Worm (Caenorhabditis elegans): ENCODE data around the gene nhr-249.

Gene nhr-249

DNA sequence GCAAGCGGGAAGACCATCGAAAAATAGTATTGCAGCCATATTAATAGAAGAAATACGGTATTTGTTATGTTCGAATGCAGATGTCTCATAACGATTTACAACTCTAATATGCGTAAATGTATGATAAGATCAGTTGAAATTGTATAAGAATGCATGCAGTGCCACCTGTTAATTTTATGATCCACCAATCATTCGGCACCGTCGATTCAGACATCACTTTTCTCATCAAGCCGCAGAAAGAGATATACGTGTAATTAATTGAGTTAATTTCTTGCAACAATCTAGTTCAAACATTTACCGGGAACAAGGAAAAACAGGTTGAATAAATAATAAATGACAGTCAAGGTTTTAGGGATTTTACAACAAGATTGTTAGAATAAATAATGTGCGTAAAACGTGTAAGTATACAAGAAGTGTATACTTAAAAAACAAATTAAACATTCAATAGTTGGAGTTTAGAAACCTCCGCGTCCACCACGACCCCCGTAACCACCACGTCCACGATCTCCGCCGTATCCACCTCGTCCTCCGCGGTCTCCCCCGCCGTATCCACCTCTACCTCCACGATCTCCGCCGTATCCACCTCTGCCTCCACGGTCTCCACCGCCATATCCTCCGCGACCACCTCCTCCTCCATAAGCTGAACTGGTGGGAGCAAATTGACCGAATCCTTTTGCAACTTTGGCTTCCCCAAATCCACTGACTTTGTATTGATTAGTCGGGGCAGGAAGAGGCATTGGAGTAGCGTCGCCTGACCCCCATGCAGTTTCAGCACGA is 2.0 kb upstream of the nhr-249 start (continued):
- TF ChIP-seq mdl-1 (tag; optimal IDR thresholded peaks at IDR 0.05) (no peak), nhr-10 (tag; optimal IDR thresholded peaks at IDR 0.05) (no peak), hmg-1.1 (GFP tag; IDR thresholded peaks at IDR 0.05) (no peak), egl-27 (tag; optimal IDR thresholded peaks at IDR 0.05) (no peak), arid-1 (GFP tag; conservative IDR thresholded peaks at IDR 0.05) (peak; percentile 56; the same call in 1 of the 2 replicates), spr-1 (tag; optimal IDR thresholded peaks at IDR 0.05) (no peak), ceh-28 (tag; optimal IDR thresholded peaks at IDR 0.05) (no peak), lin-15B (tag; optimal IDR thresholded peaks at IDR 0.05) (no peak), zip-2 (tag; optimal IDR thresholded peaks at IDR 0.05) (no peak), saeg-2 (GFP tag; IDR thresholded peaks at IDR 0.05) (no peak), nhr-102 (tag; optimal IDR thresholded peaks at IDR 0.05) (no peak), dmd-6 (GFP tag; IDR thresholded peaks at IDR 0.05) (no peak), ztf-11 (tag; optimal IDR thresholded peaks at IDR 0.05) (no peak), F10B5.3 (tag; optimal IDR thresholded peaks at IDR 0.05) (no peak)

DNA sequence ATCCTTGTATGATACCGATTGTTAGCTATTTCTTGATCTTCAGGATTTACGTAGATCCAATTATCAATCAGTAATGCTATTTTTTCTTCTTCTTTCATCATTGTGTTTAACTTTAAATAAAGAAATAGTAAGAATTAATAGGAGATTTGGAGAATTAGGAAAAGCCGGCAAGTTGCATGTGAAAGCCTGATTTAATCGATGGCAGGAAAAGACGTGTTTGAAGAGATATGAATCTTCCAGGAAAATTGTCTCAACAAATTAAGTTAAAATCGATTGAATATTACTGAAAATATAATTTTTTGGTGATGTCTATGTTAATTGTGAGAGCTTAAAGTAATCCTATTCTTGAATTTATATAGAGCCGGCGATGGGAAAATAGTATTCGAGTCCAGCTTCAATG is 1.1 kb downstream of the nhr-249 start, which contains the start of gene ZK381.62:
Gene ZK381.62, minus strand, starts transcription at position 101 of the 400 bp plus-strand sequence.
- TF ChIP-seq aha-1 (tag) (peak; percentile 33), Y48G9A.11 (GFP tag; IDR thresholded peaks at IDR 0.05) (no peak), nhr-77 (tag; optimal IDR thresholded peaks at IDR 0.05) (no peak), mdl-1 (tag; optimal IDR thresholded peaks at IDR 0.05) (no peak)

DNA sequence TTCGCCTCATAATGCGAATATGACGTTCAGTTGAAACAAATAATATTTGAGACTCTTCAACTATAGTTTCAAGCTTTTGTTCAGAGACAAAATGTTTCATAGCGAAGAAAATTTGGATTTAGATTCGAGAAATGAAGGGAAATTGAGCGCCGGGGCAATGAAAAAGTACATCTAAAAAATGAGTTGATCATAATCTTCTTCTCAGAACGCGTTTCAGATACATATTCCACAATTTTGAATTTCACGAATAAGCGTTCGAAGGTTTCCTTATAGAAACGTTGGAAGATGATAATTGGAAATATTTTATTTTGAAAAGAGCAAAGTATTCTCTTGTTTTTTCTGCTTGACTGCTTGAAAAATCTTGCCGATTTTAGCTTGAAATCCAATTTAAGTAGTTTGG is 2.1 kb downstream of the nhr-249 start, which contains the start of gene ZK381.8:
Gene ZK381.8, minus strand, starts transcription at position 101 of the 400 bp plus-strand sequence.
- TF ChIP-seq lin-13 (GFP tag; optimal IDR thresholded peaks at IDR 0.05) (no peak), ctbp-1 (GFP tag; IDR thresholded peaks at IDR 0.05) (no peak), lim-7 (GFP tag; IDR thresholded peaks at IDR 0.05) (no peak), jun-1 (tag; optimal IDR thresholded peaks at IDR 0.05) (no peak)

DNA sequence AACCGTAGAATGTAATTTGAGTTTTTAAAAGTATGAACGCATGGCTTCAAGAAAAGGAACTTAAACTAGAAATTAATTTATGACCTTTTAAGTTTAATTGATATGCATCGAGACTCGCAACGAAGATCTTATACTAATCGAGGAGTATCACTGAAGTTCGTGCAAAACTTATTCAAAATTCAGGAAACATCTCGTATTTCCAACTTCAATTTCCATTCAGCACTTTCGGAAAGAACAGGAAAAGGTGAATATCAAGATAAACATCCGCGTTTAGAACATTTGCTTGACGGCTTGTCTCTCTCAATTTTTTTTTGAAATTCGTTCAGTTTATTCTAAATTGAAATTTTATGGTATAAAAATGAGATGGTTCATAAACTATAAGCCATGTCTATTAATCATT is 7.1 kb downstream of the nhr-249 start, which contains the start of gene ZK381.2:
Gene ZK381.2, plus strand, starts transcription at position 301 of the 400 bp plus-strand sequence.
- TF ChIP-seq mdt-29 (GFP tag; IDR thresholded peaks at IDR 0.05): no peak

DNA sequence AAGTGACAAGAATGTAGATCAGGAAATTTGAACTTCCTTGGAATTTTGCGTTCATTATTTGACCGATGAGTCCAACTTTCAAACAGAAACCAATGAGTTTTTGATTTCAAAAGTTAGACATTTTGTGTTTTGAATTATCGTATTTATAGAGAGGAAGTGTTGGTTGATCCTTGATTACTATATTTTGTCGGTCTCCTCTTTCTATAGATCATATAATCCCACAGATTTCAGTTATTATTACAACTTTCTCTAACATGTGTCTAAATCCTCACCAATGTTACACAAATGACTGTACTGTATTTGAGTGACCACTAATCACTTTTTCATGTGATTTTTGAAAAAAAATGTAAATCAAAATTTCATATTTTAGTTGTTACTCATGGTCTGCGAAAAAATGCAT is 7.8 kb downstream of the nhr-249 start, which contains the start of gene B0478.3:
Gene B0478.3, minus strand, starts transcription at position 101 of the 400 bp plus-strand sequence.
- TF ChIP-seq zip-11 (GFP tag; IDR thresholded peaks at IDR 0.05) (no peak), madf-5 (GFP tag; IDR thresholded peaks at IDR 0.05) (no peak), zip-2 (tag; optimal IDR thresholded peaks at IDR 0.05) (no peak), rbr-2 (tag; optimal IDR thresholded peaks at IDR 0.05) (no peak), ces-1 (GFP tag; optimal IDR thresholded peaks at IDR 0.05) (no peak), mdl-1 (tag; optimal IDR thresholded peaks at IDR 0.05) (no peak), nhr-48 (tag; optimal IDR thresholded peaks at IDR 0.05) (no peak)

DNA sequence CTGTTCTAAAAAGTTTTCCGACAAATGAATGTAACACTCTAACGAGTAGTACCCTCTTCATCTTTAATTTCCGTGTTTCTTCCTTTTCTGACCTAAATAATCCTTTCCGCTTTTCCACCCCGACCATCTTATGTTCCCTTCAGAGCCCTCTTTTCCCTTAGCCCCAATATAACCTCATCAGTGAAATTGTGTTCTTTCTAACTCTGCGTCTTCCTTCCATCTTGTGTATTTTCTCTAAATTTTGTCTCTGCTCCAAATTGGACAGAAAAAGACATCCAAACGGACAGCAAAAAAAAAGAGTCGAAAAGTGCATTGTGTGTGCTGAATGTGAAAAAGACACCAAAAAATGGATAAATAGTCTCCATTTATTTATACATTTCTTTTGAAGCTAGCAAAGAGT is 12.8 kb downstream of the nhr-249 start:
- TF ChIP-seq dmd-9 (GFP tag; IDR thresholded peaks at IDR 0.05): no peak
- TF ChIP-seq fos-1 (tag; optimal IDR thresholded peaks at IDR 0.05): no peak
- peak in 1 of 2 experiments; percentile 9 for TF ChIP-seq lsy-2 (tag; optimal IDR thresholded peaks at IDR 0.05)
- no peak for TF ChIP-seq hlh-11 (tag; optimal IDR thresholded peaks at IDR 0.05)
- no peak for TF ChIP-seq hlh-30 (tag; optimal IDR thresholded peaks at IDR 0.05; ENCODE audit: insufficient read depth)
- no peak for TF ChIP-seq dve-1 (tag; optimal IDR thresholded peaks at IDR 0.05; ENCODE audit: insufficient read depth)
- no peak for TF ChIP-seq dmd-6 (GFP tag; IDR thresholded peaks at IDR 0.05)
- no peak for TF ChIP-seq vab-7 (GFP tag; IDR thresholded peaks at IDR 0.05)
- TF ChIP-seq ctbp-1 (GFP tag; IDR thresholded peaks at IDR 0.05): 0 out of 2 replicates have a peak, but pooled peaks have one; percentile 29
- TF ChIP-seq gei-8 (GFP tag; optimal IDR thresholded peaks at IDR 0.05): no peak
- no peak for TF ChIP-seq nhr-28 (tag; optimal IDR thresholded peaks at IDR 0.05)
- TF ChIP-seq dmd-8 (GFP tag; IDR thresholded peaks at IDR 0.05): no peak
- no peak for TF ChIP-seq F49E8.2 (tag; optimal IDR thresholded peaks at IDR 0.05; ENCODE audit: borderline replicate concordance)
- no peak for TF ChIP-seq cey-2 (tag; optimal IDR thresholded peaks at IDR 0.05; ENCODE audit: borderline replicate concordance, insufficient read depth)
- no peak for TF ChIP-seq Y5F2A.4 (GFP tag; optimal IDR thresholded peaks at IDR 0.05)
- TF ChIP-seq spr-3 (GFP tag; optimal IDR thresholded peaks at IDR 0.05): no peak
